Worm (Caenorhabditis elegans) whole organism, mixed stage, embryonic: ENCODE data around the gene T10G3.1.

Source experiments
- drap-1 ChIP-seq: fragments of 200-800 bp; sonication (Bioruptor generic); optimal IDR thresholded peaks from 3 replicates; lab custom pipeline; 2018; ENCODE audit warnings: mild to moderate bottlenecking, missing genetic modification characterization, missing compliant biosample characterization
- mep-1 ChIP-seq: fragments of 150-350 bp; optimal IDR thresholded peaks from 2 replicates; lab custom pipeline; 2017; ENCODE audit warnings: missing biosample characterization, missing genetic modification reagents, missing genetic modification characterization, inconsistent platforms
- nhr-12 ChIP-seq: fragments of 150-350 bp; optimal IDR thresholded peaks from 2 replicates; lab custom pipeline; 2014; ENCODE audit warnings: missing biosample characterization, missing genetic modification characterization
- nhr-28 ChIP-seq: fragments of 150-350 bp; optimal IDR thresholded peaks from 2 replicates; lab custom pipeline; 2014; ENCODE audit warnings: missing biosample characterization, missing genetic modification characterization
- nhr-76 ChIP-seq: sonication (generic microtip); optimal IDR thresholded peaks from 2 replicates; lab custom pipeline; 2017; ENCODE audit warnings: missing biosample characterization, missing genetic modification characterization
- pha-4 ChIP-seq: fragments of 150-350 bp; optimal IDR thresholded peaks from 2 replicates; lab custom pipeline; 2018; ENCODE audit warnings: missing biosample characterization, missing genetic modification reagents, missing genetic modification characterization
- snpc-4 ChIP-seq: fragments of 150-350 bp; optimal IDR thresholded peaks from 2 replicates; lab custom pipeline; 2014; ENCODE audit warnings: missing biosample characterization, missing genetic modification characterization
- unc-62 ChIP-seq: fragments of 150-350 bp; optimal IDR thresholded peaks from 2 replicates; lab custom pipeline; 2014; ENCODE audit warnings: missing biosample characterization, missing genetic modification reagents, missing genetic modification characterization

ce11 chrV:13489830-13490229 lies 16.4 kb upstream of the T10G3.1 start, which contains the start of gene T10G3.3:
- TF ChIP-seq unc-62 (GFP tag; lab: Kevin White, UChicago) (no peak), drap-1 (GFP tag; lab: Kevin White, UChicago) (no peak), mep-1 (no peak), nhr-12 (tag; lab: Kevin White, UChicago) (no peak), snpc-4 (no peak), nhr-76 (tag; lab: Kevin White, UChicago) (no peak), pha-4 (tag; lab: Kevin White, UChicago) (no peak), nhr-28 (no peak)
